Fruit fly (Drosophila melanogaster) whole organism, prepupa: ENCODE results near the gene CG5225.

Experiments
- CG11902 ChIP-seq: fragments of 200-800 bp; sonication (Bioruptor generic); optimal IDR thresholded peaks from 3 replicates; lab custom pipeline; 2016; ENCODE audit warnings: missing biosample characterization, missing genetic modification characterization
- CG1621 ChIP-seq: fragments of 200-800 bp; sonication (Bioruptor generic); optimal IDR thresholded peaks from 3 replicates; lab custom pipeline; 2018; ENCODE audit warnings: missing biosample characterization, mild to moderate bottlenecking, missing genetic modification characterization
- CG32006 ChIP-seq: fragments of 200-800 bp; sonication (Bioruptor generic); optimal IDR thresholded peaks from 3 replicates; lab custom pipeline; 2017; ENCODE audit warnings: missing biosample characterization, mild to moderate bottlenecking, missing genetic modification characterization
- CG7368 ChIP-seq: fragments of 200-800 bp; sonication (Bioruptor generic); optimal IDR thresholded peaks from 3 replicates; lab custom pipeline; 2016; ENCODE audit warnings: missing biosample characterization, missing genetic modification characterization
- Ets21C ChIP-seq: fragments of 200-800 bp; sonication (Bioruptor generic); optimal IDR thresholded peaks from 3 replicates; lab custom pipeline; 2016; ENCODE audit warnings: missing biosample characterization, missing genetic modification characterization
- Gug ChIP-seq: fragments of 200-800 bp; sonication (Bioruptor generic); IDR thresholded peaks from 2 replicates; pipeline ENCODE4 v1.3.6; 2022; ENCODE audit warnings: missing biosample characterization, missing genetic modification characterization
- Hr4 ChIP-seq: fragments of 200-800 bp; sonication (Bioruptor generic); optimal IDR thresholded peaks from 3 replicates; lab custom pipeline; 2016; ENCODE audit warnings: missing biosample characterization, missing genetic modification characterization
- Lpt ChIP-seq: fragments of 200-800 bp; sonication (Bioruptor generic); optimal IDR thresholded peaks from 3 replicates; lab custom pipeline; 2016; ENCODE audit warnings: missing biosample characterization, missing genetic modification characterization
- Sox102F ChIP-seq: fragments of 200-800 bp; sonication (Bioruptor generic); optimal IDR thresholded peaks from 2 replicates; lab custom pipeline; 2016; ENCODE audit warnings: missing biosample characterization, mild to moderate bottlenecking, missing genetic modification characterization
- achi ChIP-seq: fragments of 200-800 bp; sonication (Bioruptor generic); optimal IDR thresholded peaks from 3 replicates; lab custom pipeline; 2016; ENCODE audit warnings: missing biosample characterization, missing genetic modification characterization
- fd59A ChIP-seq: fragments of 200-800 bp; sonication (Bioruptor generic); optimal IDR thresholded peaks from 2 replicates; lab custom pipeline; 2017; ENCODE audit warnings: missing biosample characterization, mild to moderate bottlenecking, missing genetic modification characterization, missing genetic modification reagents

dm6 chr3R:17056183-17056904 lies 27.9 kb downstream of the CG5225 start:
- TF ChIP-seq achi (GFP tag; lab: Kevin White, UChicago) (no peak), CG32006 (peak; percentile 34), Hr4 (GFP tag; lab: Kevin White, UChicago) (no peak), Gug (peak; percentile 39; the same call in 1 of the 2 replicates), CG7368 (GFP tag; lab: Kevin White, UChicago) (peak; percentile 9), fd59A (GFP tag; lab: Kevin White, UChicago) (peak; percentile 5), Lpt (peak; percentile 70), Sox102F (GFP tag; lab: Kevin White, UChicago) (peak; percentile 40), CG1621 (tag; lab: Kevin White, UChicago) (peak; percentile 72), Ets21C (GFP tag; lab: Kevin White, UChicago) (no peak), CG11902 (no peak)
